Worm (Caenorhabditis elegans) whole organism, mixed stage, embryonic: ENCODE measurements around the gene mpk-1.

Experiments used
- bed-3 ChIP-seq: fragments of 200-800 bp; sonication (Bioruptor generic); optimal IDR thresholded peaks from 3 replicates; lab custom pipeline; 2018; ENCODE audit warnings: mild to moderate bottlenecking, missing genetic modification characterization, moderate library complexity, missing compliant biosample characterization
- blmp-1 ChIP-seq: fragments of 150-350 bp; optimal IDR thresholded peaks from 2 replicates; lab custom pipeline; 2014; ENCODE audit warnings: missing biosample characterization, missing genetic modification characterization
- ceh-43 ChIP-seq: fragments of 200-800 bp; sonication (Bioruptor generic); optimal IDR thresholded peaks from 2 replicates; lab custom pipeline; 2018; ENCODE audit warnings: mild to moderate bottlenecking, missing genetic modification characterization, moderate library complexity, missing compliant biosample characterization
- ceh-83 ChIP-seq: fragments of 200-800 bp; sonication (Bioruptor generic); optimal IDR thresholded peaks from 2 replicates; lab custom pipeline; 2018; ENCODE audit warnings: mild to moderate bottlenecking, missing genetic modification characterization, missing compliant biosample characterization
- ces-1 ChIP-seq: fragments of 150-350 bp; optimal IDR thresholded peaks from 2 replicates; lab custom pipeline; 2014; ENCODE audit warnings: missing biosample characterization, missing genetic modification reagents, missing genetic modification characterization
- cnd-1 ChIP-seq: fragments of 200-800 bp; sonication (Bioruptor generic); optimal IDR thresholded peaks from 2 replicates; lab custom pipeline; 2018; ENCODE audit warnings: mild to moderate bottlenecking, missing genetic modification characterization, missing compliant biosample characterization
- drap-1 ChIP-seq: fragments of 200-800 bp; sonication (Bioruptor generic); optimal IDR thresholded peaks from 3 replicates; lab custom pipeline; 2018; ENCODE audit warnings: mild to moderate bottlenecking, missing genetic modification characterization, missing compliant biosample characterization
- elt-1 ChIP-seq: sonication (generic microtip); optimal IDR thresholded peaks from 2 replicates; lab custom pipeline; 2017; ENCODE audit warnings: missing genetic modification characterization, mild to moderate bottlenecking, missing compliant biosample characterization, antibody characterized with exemption, moderate library complexity, borderline replicate concordance; ENCODE audit not compliant: insufficient read depth
- elt-3 ChIP-seq: fragments of 150-350 bp; optimal IDR thresholded peaks from 2 replicates; lab custom pipeline; 2014; ENCODE audit warnings: missing biosample characterization, missing genetic modification characterization
- flh-1 ChIP-seq: fragments of 200-800 bp; sonication (Bioruptor generic); optimal IDR thresholded peaks from 2 replicates; lab custom pipeline; 2018; ENCODE audit warnings: mild to moderate bottlenecking, missing genetic modification characterization, moderate library complexity, missing compliant biosample characterization
- ham-2 ChIP-seq: fragments of 200-800 bp; sonication (Bioruptor generic); optimal IDR thresholded peaks from 2 replicates; lab custom pipeline; 2018; ENCODE audit warnings: mild to moderate bottlenecking, missing genetic modification characterization, missing compliant biosample characterization
- hlh-1 ChIP-seq: fragments of 150-350 bp; optimal IDR thresholded peaks from 2 replicates; lab custom pipeline; 2014; ENCODE audit warnings: missing biosample characterization, missing genetic modification reagents, missing genetic modification characterization
- lin-13 ChIP-seq: fragments of 150-350 bp; optimal IDR thresholded peaks from 2 replicates; lab custom pipeline; 2014; ENCODE audit warnings: missing biosample characterization, missing genetic modification characterization
- lsy-2 ChIP-seq: fragments of 150-350 bp; optimal IDR thresholded peaks from 2 replicates; lab custom pipeline; 2014; ENCODE audit warnings: missing biosample characterization, missing genetic modification characterization
- mab-5 ChIP-seq: fragments of 150-350 bp; optimal IDR thresholded peaks from 2 replicates; lab custom pipeline; 2014; ENCODE audit warnings: missing biosample characterization, missing genetic modification characterization
- mep-1 ChIP-seq: fragments of 150-350 bp; optimal IDR thresholded peaks from 2 replicates; lab custom pipeline; 2017; ENCODE audit warnings: missing biosample characterization, missing genetic modification reagents, missing genetic modification characterization, inconsistent platforms
- nhr-12 ChIP-seq: fragments of 150-350 bp; optimal IDR thresholded peaks from 2 replicates; lab custom pipeline; 2014; ENCODE audit warnings: missing biosample characterization, missing genetic modification characterization
- nhr-2 ChIP-seq: fragments of 150-350 bp; optimal IDR thresholded peaks from 2 replicates; lab custom pipeline; 2014; ENCODE audit warnings: missing biosample characterization, missing genetic modification characterization
- nhr-237 ChIP-seq: fragments of 150-350 bp; optimal IDR thresholded peaks from 2 replicates; lab custom pipeline; 2014; ENCODE audit warnings: missing biosample characterization, missing genetic modification characterization
- nhr-28 ChIP-seq: fragments of 150-350 bp; optimal IDR thresholded peaks from 2 replicates; lab custom pipeline; 2014; ENCODE audit warnings: missing biosample characterization, missing genetic modification characterization
- nhr-76 ChIP-seq: sonication (generic microtip); optimal IDR thresholded peaks from 2 replicates; lab custom pipeline; 2017; ENCODE audit warnings: missing biosample characterization, missing genetic modification characterization
- pha-4 ChIP-seq: fragments of 150-350 bp; optimal IDR thresholded peaks from 2 replicates; lab custom pipeline; 2018; ENCODE audit warnings: missing biosample characterization, missing genetic modification reagents, missing genetic modification characterization
- snpc-4 ChIP-seq: fragments of 150-350 bp; optimal IDR thresholded peaks from 2 replicates; lab custom pipeline; 2014; ENCODE audit warnings: missing biosample characterization, missing genetic modification characterization
- sptf-1 ChIP-seq: sonication (generic microtip); optimal IDR thresholded peaks from 2 replicates; lab custom pipeline; 2017; ENCODE audit warnings: mild to moderate bottlenecking, missing genetic modification characterization, moderate library complexity, missing compliant biosample characterization
- tbx-8 ChIP-seq: fragments of 200-800 bp; sonication (Bioruptor generic); optimal IDR thresholded peaks from 2 replicates; lab custom pipeline; 2018; ENCODE audit warnings: mild to moderate bottlenecking, missing genetic modification characterization, moderate library complexity, missing compliant biosample characterization
- unc-39 ChIP-seq: fragments of 150-350 bp; optimal IDR thresholded peaks from 2 replicates; lab custom pipeline; 2014; ENCODE audit warnings: missing biosample characterization, missing genetic modification characterization
- zip-8 ChIP-seq: fragments of 150-350 bp; optimal IDR thresholded peaks from 2 replicates; lab custom pipeline; 2014; ENCODE audit warnings: missing biosample characterization, missing genetic modification characterization
- ztf-11 ChIP-seq: fragments of 150-350 bp; optimal IDR thresholded peaks from 2 replicates; lab custom pipeline; 2014; ENCODE audit warnings: missing biosample characterization, missing genetic modification characterization

mpk-1 gene

ce11 chrIII:4234642-4235295 lies 6.9 kb upstream of the mpk-1 start:
- TF ChIP-seq elt-3 (tag; lab: Kevin White, UChicago) (no peak), sptf-1 (tag; lab: Kevin White, UChicago) (no peak), nhr-76 (no peak), zip-8 (no peak), mep-1 (tag; lab: Kevin White, UChicago) (no peak), drap-1 (GFP tag; lab: Kevin White, UChicago) (no peak)
- TF ChIP-seq, all 35 proteins: peak for 0

DNA sequence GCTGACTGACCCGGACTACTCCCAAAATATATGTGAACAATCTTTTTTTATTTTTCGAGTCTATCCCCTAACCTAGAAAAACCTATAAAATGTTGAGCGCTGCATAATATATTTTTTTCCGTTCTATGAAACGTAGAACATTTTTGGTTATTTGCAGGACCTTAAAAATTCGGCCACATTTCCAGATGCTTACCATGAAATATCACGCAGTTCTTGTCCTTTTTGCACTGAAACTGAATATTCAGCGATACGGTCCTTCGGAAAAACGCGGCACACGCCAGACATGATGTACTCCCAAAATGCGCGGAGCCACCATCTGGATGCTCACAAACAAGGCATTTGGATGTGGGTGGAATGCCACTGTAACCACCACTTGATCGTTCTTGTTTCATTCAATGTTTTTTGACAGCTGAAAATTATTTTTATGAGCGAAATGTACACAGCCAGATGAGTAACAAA lies 4.9 kb upstream of the mpk-1 start, which contains the start of gene nhr-20:
TSS of gene nhr-20 (minus strand) at position 409 of the 459 bp plus-strand sequence.
- no peak for TF ChIP-seq elt-1
- TF ChIP-seq, all 35 proteins: peak for 0

- TF ChIP-seq unc-39 (tag; lab: Kevin White, UChicago) (no peak), blmp-1 (no peak), nhr-2 (tag; lab: Kevin White, UChicago) (no peak), nhr-12 (tag; lab: Kevin White, UChicago) (no peak), lsy-2 (no peak), drap-1 (GFP tag; lab: Kevin White, UChicago) (no peak)
Measured at ce11 chrIII:4231372-4231771, 3.5 kb upstream of the mpk-1 start.

DNA sequence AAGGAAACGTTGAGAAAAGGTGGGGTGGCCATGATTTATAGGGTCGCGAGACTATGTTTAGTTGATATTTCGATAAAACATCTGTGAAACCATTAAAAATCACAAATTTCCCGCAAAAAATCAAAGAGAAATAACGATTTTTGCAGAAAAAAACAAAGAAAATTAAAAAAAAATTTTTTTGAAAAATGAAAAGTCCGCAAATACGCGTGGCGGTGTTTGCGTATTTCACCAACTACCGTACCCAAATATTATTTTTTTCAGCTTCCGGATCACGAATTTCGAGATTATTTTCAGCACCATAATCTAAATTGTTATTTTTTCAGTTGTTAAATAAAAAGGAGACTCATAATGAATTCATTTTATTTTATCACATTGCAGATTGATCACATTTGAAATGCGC lies 2.2 kb upstream of the mpk-1 start:
- no peak for TF ChIP-seq cnd-1 (tag; lab: Kevin White, UChicago)
- peak; percentile 52 for TF ChIP-seq lsy-2

DNA sequence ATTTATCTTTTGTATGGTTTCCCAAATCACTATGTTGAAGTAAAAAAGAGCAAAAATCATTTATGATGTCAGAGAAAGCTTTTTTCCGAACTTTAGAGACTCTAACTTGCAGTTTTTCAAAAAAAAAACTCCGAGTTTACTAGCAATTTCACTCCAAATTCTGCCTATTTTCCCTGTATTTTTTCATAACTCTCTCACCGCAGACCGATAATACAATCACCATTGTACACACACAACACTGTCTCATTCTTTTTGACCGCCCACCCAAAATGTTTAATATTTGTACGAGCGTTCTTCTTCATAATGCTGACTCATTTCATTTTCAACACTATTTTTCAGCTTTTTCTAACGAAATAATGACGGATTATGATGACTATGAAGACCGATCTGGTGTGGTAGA lies 933 bp upstream of the mpk-1 start, which contains the start of gene F43C1.5:
TSS of gene F43C1.5 (plus strand) at position 301 of the 400 bp plus-strand sequence.
- TF ChIP-seq lin-13 (tag; lab: Kevin White, UChicago) (no peak), nhr-237 (tag; lab: Kevin White, UChicago) (no peak), lsy-2 (no peak), elt-3 (tag; lab: Kevin White, UChicago) (no peak), bed-3 (GFP tag; lab: Kevin White, UChicago) (no peak), ham-2 (no peak), ces-1 (no peak), nhr-2 (tag; lab: Kevin White, UChicago) (no peak), mab-5 (tag; lab: Kevin White, UChicago) (no peak)

ce11 chrIII:4227363-4227762 lies 545 bp downstream of the mpk-1 start:
- TF ChIP-seq cnd-1 (tag; lab: Kevin White, UChicago) = no peak
- TF ChIP-seq mab-5 (tag; lab: Kevin White, UChicago) = no peak

- no peak for TF ChIP-seq drap-1 (GFP tag; lab: Kevin White, UChicago)
- TF ChIP-seq hlh-1 (tag; lab: Kevin White, UChicago) = no peak
- TF ChIP-seq ceh-43 (GFP tag; lab: Kevin White, UChicago) = no peak
- TF ChIP-seq snpc-4 (tag; lab: Kevin White, UChicago) = no peak
- no peak for TF ChIP-seq nhr-76
- no peak for TF ChIP-seq nhr-28
- no peak for TF ChIP-seq ztf-11 (tag; lab: Kevin White, UChicago)
- TF ChIP-seq nhr-12 (tag; lab: Kevin White, UChicago) = no peak
- TF ChIP-seq flh-1 (GFP tag; lab: Kevin White, UChicago) = no peak
- no peak for TF ChIP-seq nhr-2 (tag; lab: Kevin White, UChicago)
- no peak for TF ChIP-seq mep-1 (tag; lab: Kevin White, UChicago)
- TF ChIP-seq nhr-237 (tag; lab: Kevin White, UChicago) = no peak
- no peak for TF ChIP-seq tbx-8 (GFP tag; lab: Kevin White, UChicago)
- no peak for TF ChIP-seq ceh-83 (GFP tag; lab: Kevin White, UChicago)
- TF ChIP-seq ham-2 = no peak
- TF ChIP-seq zip-8 = no peak
- TF ChIP-seq pha-4 (tag; lab: Kevin White, UChicago) = no peak
- TF ChIP-seq lsy-2 = no peak
Measured at ce11 chrIII:4224722-4225121, 3.2 kb downstream of the mpk-1 start.
